4 fruit fly cellular contexts compared by ENCODE assay signal in the genomic region with DNA sequence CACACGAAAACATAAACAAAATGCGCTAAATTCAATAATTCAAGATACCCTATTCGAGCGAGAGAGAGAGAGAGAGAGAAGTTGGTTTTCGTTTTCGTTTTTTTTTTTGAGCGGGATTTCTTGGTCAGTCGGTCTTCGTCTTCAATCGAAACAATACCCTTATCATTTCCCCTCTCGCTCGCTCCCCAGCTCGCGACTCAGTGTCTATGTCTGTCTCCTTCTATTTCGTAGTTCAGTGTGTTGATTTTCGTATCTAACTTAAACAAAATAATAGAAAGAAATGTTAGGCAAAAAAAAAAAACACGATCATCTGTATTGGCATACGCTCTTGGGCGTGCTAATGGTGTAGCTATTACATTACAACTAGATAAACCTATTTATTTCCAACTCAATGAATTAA.
TF ChIP-seq lines count a peak whose summit lies in the region.

No protein-coding gene starts in this region.

- TF ChIP-seq CTCF in whole organism, embryonic (GFP tag; optimal IDR thresholded peaks at IDR 0.05; lab: Kevin White, UChicago): no peak

TF ChIP-seq in whole organism, adult, 20 proteins besides CTCF, POLR2A, EP300 and RAD21:
- TF ChIP-seq toe (GFP tag; optimal IDR thresholded peaks at IDR 0.05; lab: Kevin White, UChicago): no peak
- no peak for TF ChIP-seq cnc (optimal IDR thresholded peaks at IDR 0.05; lab: Kevin White, UChicago)
- peak; percentile 64 for TF ChIP-seq pad (GFP tag; optimal IDR thresholded peaks at IDR 0.05; lab: Kevin White, UChicago)
- no peak for TF ChIP-seq CG33017 (tag; optimal IDR thresholded peaks at IDR 0.05; lab: Kevin White, UChicago)
- TF ChIP-seq Clk (GFP tag; optimal IDR thresholded peaks at IDR 0.05; lab: Kevin White, UChicago): no peak
- TF ChIP-seq CG7045 (GFP tag; optimal IDR thresholded peaks at IDR 0.05; lab: Kevin White, UChicago): no peak
- TF ChIP-seq Hr96 (GFP tag; optimal IDR thresholded peaks at IDR 0.05; lab: Kevin White, UChicago): no peak
- no peak for TF ChIP-seq bab1 (GFP tag; optimal IDR thresholded peaks at IDR 0.05; lab: Kevin White, UChicago)
- TF ChIP-seq CG7101 (tag; optimal IDR thresholded peaks at IDR 0.05; lab: Kevin White, UChicago): no peak
- TF ChIP-seq CG14711 (tag; optimal IDR thresholded peaks at IDR 0.05; lab: Kevin White, UChicago): no peak
- TF ChIP-seq CG5204 (GFP tag; optimal IDR thresholded peaks at IDR 0.05; lab: Kevin White, UChicago): no peak
- TF ChIP-seq Mnt (GFP tag; optimal IDR thresholded peaks at IDR 0.05; lab: Kevin White, UChicago): no peak
- TF ChIP-seq CG11617 (GFP tag; optimal IDR thresholded peaks at IDR 0.05; lab: Kevin White, UChicago): no peak
- no peak for TF ChIP-seq Crg-1 (GFP tag; optimal IDR thresholded peaks at IDR 0.05; lab: Kevin White, UChicago)
- TF ChIP-seq CG12768 (GFP tag; optimal IDR thresholded peaks at IDR 0.05; lab: Kevin White, UChicago): no peak
- TF ChIP-seq ovo (GFP tag; optimal IDR thresholded peaks at IDR 0.05; lab: Kevin White, UChicago): peak; percentile 10
- peak; percentile 65 for TF ChIP-seq kay (GFP tag; lab: Kevin White, UChicago; ENCODE audit: borderline replicate concordance)
- TF ChIP-seq tj (GFP tag; optimal IDR thresholded peaks at IDR 0.05; lab: Kevin White, UChicago): no peak
- TF ChIP-seq cic (GFP tag; optimal IDR thresholded peaks at IDR 0.05; lab: Kevin White, UChicago): no peak
TF ChIP-seq in whole organism, adult: peak in this region for 3.

TF ChIP-seq in whole organism, embryonic, 481 proteins besides CTCF, POLR2A, EP300 and RAD21:
- TF ChIP-seq CG10321 (GFP tag; IDR thresholded peaks at IDR 0.05; lab: Robert Waterston, UW) (peak; percentile 64), sqz (GFP tag; optimal IDR thresholded peaks at IDR 0.05; lab: Kevin White, UChicago) (peak; percentile 39), gro (GFP tag; optimal IDR thresholded peaks at IDR 0.05; lab: Kevin White, UChicago) (no peak), D19A (tag; optimal IDR thresholded peaks at IDR 0.05; lab: Kevin White, UChicago) (peak; percentile 52), Trl (optimal IDR thresholded peaks at IDR 0.05; lab: Kevin White, UChicago) (peak in 1 of 2 experiments; percentile 18), Trl (GFP tag; optimal IDR thresholded peaks at IDR 0.05; lab: Kevin White, UChicago) (no peak), TFAM (GFP tag; optimal IDR thresholded peaks at IDR 0.05; lab: Kevin White, UChicago) (no peak), CG1832 (GFP tag; optimal IDR thresholded peaks at IDR 0.05; lab: Kevin White, UChicago) (peak; percentile 56), cg (GFP tag; optimal IDR thresholded peaks at IDR 0.05; lab: Kevin White, UChicago) (peak; percentile 21), sens (GFP tag; lab: Kevin White, UChicago) (peak; percentile 41), CG34376 (GFP tag; optimal IDR thresholded peaks at IDR 0.05; lab: Kevin White, UChicago) (no peak)

TF ChIP-seq in whole organism, prepupa, 60 proteins besides CTCF, POLR2A, EP300 and RAD21:
- TF ChIP-seq cyc (GFP tag; optimal IDR thresholded peaks at IDR 0.05; lab: Kevin White, UChicago) (no peak), fkh (GFP tag; optimal IDR thresholded peaks at IDR 0.05; lab: Kevin White, UChicago) (peak; percentile 50)

TF ChIP-seq in whole organism, wandering third instar larva, 38 proteins besides CTCF, POLR2A, EP300 and RAD21:
- TF ChIP-seq psq (GFP tag; optimal IDR thresholded peaks at IDR 0.05; lab: Kevin White, UChicago): peak; percentile 10
- TF ChIP-seq HLH106 (tag; optimal IDR thresholded peaks at IDR 0.05; lab: Kevin White, UChicago): no peak
- TF ChIP-seq Abd-B (GFP tag; optimal IDR thresholded peaks at IDR 0.05; lab: Kevin White, UChicago): no peak
- no peak for TF ChIP-seq dmrt93B (GFP tag; optimal IDR thresholded peaks at IDR 0.05; lab: Kevin White, UChicago)
- TF ChIP-seq h (GFP tag; optimal IDR thresholded peaks at IDR 0.05; lab: Kevin White, UChicago): peak; percentile 21
- TF ChIP-seq CG32264 (GFP tag; optimal IDR thresholded peaks at IDR 0.05; lab: Kevin White, UChicago): no peak
- no peak for TF ChIP-seq tai (GFP tag; optimal IDR thresholded peaks at IDR 0.05; lab: Kevin White, UChicago)
- no peak for TF ChIP-seq GATAd (GFP tag; optimal IDR thresholded peaks at IDR 0.05; lab: Kevin White, UChicago)
TF ChIP-seq in whole organism, wandering third instar larva: peak in this region for 2.
